Fruit fly (Drosophila melanogaster) whole organism, embryonic: Measurements from ENCODE around the gene Sodh2.
A peak's percentile ranks its signal among the peaks of the same experiment; 100 is the strongest.

Source experiments
- Adf1 ChIP-seq: fragments of 200-800 bp; sonication (Bioruptor generic); IDR thresholded peaks from 2 replicates; pipeline ENCODE4 v1.3.6; 2022; ENCODE audit warnings: missing biosample characterization, missing genetic modification characterization
- CG10147 ChIP-seq: fragments of 200-800 bp; sonication (Bioruptor generic); optimal IDR thresholded peaks from 2 replicates; lab custom pipeline; 2019; ENCODE audit warnings: missing biosample characterization, mild to moderate bottlenecking, missing genetic modification characterization, moderate library complexity
- CG10209 ChIP-seq: fragments of 200-800 bp; sonication (Bioruptor generic); optimal IDR thresholded peaks from 3 replicates; lab custom pipeline; 2017; ENCODE audit warnings: missing biosample characterization, mild to moderate bottlenecking, missing genetic modification characterization, missing genetic modification reagents
- CG12104 ChIP-seq: fragments of 200-800 bp; sonication (Bioruptor generic); optimal IDR thresholded peaks from 3 replicates; lab custom pipeline; 2016; ENCODE audit warnings: missing biosample characterization, missing genetic modification characterization
- CG13287 ChIP-seq: fragments of 200-800 bp; sonication (Bioruptor generic); IDR thresholded peaks from 2 replicates; pipeline ENCODE4 v1.3.6; 2022; ENCODE audit warnings: missing biosample characterization, missing genetic modification characterization; ENCODE audit not compliant: partially characterized antibody
- CG2129 ChIP-seq: fragments of 200-800 bp; sonication (Bioruptor generic); IDR thresholded peaks from 2 replicates; pipeline ENCODE4 v1.3.6; 2022; ENCODE audit warnings: missing biosample characterization, missing genetic modification characterization; ENCODE audit not compliant: partially characterized antibody
- CG2199 ChIP-seq: fragments of 200-800 bp; sonication (Bioruptor generic); IDR thresholded peaks from 3 replicates; pipeline ENCODE4 v1.3.6; 2022; ENCODE audit warnings: missing biosample characterization, missing genetic modification characterization
- CG31224 ChIP-seq: fragments of 200-800 bp; sonication (Bioruptor generic); IDR thresholded peaks from 2 replicates; pipeline ENCODE4 v1.3.6; 2022; ENCODE audit warnings: missing biosample characterization, missing genetic modification characterization
- CG33213 ChIP-seq: fragments of 200-800 bp; sonication (Bioruptor generic); optimal IDR thresholded peaks from 3 replicates; lab custom pipeline; 2016; ENCODE audit warnings: missing biosample characterization, missing genetic modification characterization
- CG43689 ChIP-seq: fragments of 200-800 bp; sonication (Bioruptor generic); IDR thresholded peaks from 2 replicates; pipeline ENCODE4 v1.3.6; 2022; ENCODE audit warnings: missing biosample characterization, missing genetic modification characterization
- CG7928 ChIP-seq: fragments of 200-800 bp; sonication (Bioruptor generic); optimal IDR thresholded peaks from 2 replicates; lab custom pipeline; 2017; ENCODE audit warnings: missing biosample characterization, mild to moderate bottlenecking, missing genetic modification characterization
- CG9876 ChIP-seq: fragments of 200-800 bp; sonication (Bioruptor generic); optimal IDR thresholded peaks from 2 replicates; lab custom pipeline; 2016; ENCODE audit warnings: missing biosample characterization, missing genetic modification characterization
- Chrac-16 ChIP-seq: fragments of 200-800 bp; sonication (Bioruptor generic); optimal IDR thresholded peaks from 3 replicates; lab custom pipeline; 2016; ENCODE audit warnings: missing biosample characterization, missing genetic modification characterization
- D ChIP-seq, 2 experiments: fragments of 200-800 bp in 1 of 2; fragments of >200 bp in 1 of 2; sonication (Bioruptor generic) in 1 of 2; optimal IDR thresholded peaks; 2 replicates in 1 of 2; 3 replicates in 1 of 2; lab custom pipeline; 2017; ENCODE audit warnings: mild to moderate bottlenecking in 1 of 2, missing biosample characterization in 1 of 2, missing genetic modification characterization in 1 of 2, missing genetic modification reagents in 1 of 2
- Dip3 ChIP-seq: fragments of 200-800 bp; sonication (Bioruptor generic); optimal IDR thresholded peaks from 3 replicates; lab custom pipeline; 2016; ENCODE audit warnings: missing biosample characterization, missing genetic modification characterization
- Doc2 ChIP-seq: fragments of 200-800 bp; sonication (Bioruptor generic); IDR thresholded peaks from 2 replicates; pipeline ENCODE4 v1.3.6; 2022; ENCODE audit warnings: missing biosample characterization, missing genetic modification characterization
- Elba2 ChIP-seq: fragments of 200-800 bp; sonication (Bioruptor generic); optimal IDR thresholded peaks from 3 replicates; lab custom pipeline; 2016; ENCODE audit warnings: missing biosample characterization, missing genetic modification characterization
- Fer2 ChIP-seq: fragments of 200-800 bp; sonication (Bioruptor generic); optimal IDR thresholded peaks from 2 replicates; lab custom pipeline; 2018; ENCODE audit warnings: missing biosample characterization, mild to moderate bottlenecking, missing genetic modification characterization, moderate library complexity
- Kr ChIP-seq: fragments of 200-800 bp; sonication (Bioruptor generic); optimal IDR thresholded peaks from 2 replicates; lab custom pipeline; 2017; ENCODE audit warnings: missing biosample characterization, mild to moderate bottlenecking, missing genetic modification characterization
- Lim3 ChIP-seq: fragments of 200-800 bp; sonication (Bioruptor generic); IDR thresholded peaks from 2 replicates; pipeline ENCODE4 v1.3.6; 2022; ENCODE audit warnings: missing biosample characterization, missing genetic modification characterization
- MTF-1 ChIP-seq: fragments of 200-800 bp; sonication (Bioruptor generic); optimal IDR thresholded peaks from 2 replicates; lab custom pipeline; 2018; ENCODE audit warnings: missing biosample characterization, mild to moderate bottlenecking, missing genetic modification characterization, borderline replicate concordance
- NC2β ChIP-seq: fragments of 200-800 bp; sonication (Bioruptor generic); optimal IDR thresholded peaks from 2 replicates; lab custom pipeline; 2016; ENCODE audit warnings: missing biosample characterization, missing genetic modification characterization
- abd-A ChIP-seq: fragments of 200-800 bp; sonication (Bioruptor generic); optimal IDR thresholded peaks from 3 replicates; lab custom pipeline; 2019; ENCODE audit warnings: missing biosample characterization, mild to moderate bottlenecking, missing genetic modification characterization, moderate library complexity
- ac ChIP-seq: fragments of 200-800 bp; sonication (Bioruptor generic); optimal IDR thresholded peaks from 3 replicates; lab custom pipeline; 2017; ENCODE audit warnings: missing biosample characterization, mild to moderate bottlenecking, missing genetic modification characterization
- al ChIP-seq: fragments of 200-800 bp; sonication (Bioruptor generic); IDR thresholded peaks from 2 replicates; pipeline ENCODE4 v1.3.6; 2022; ENCODE audit warnings: missing biosample characterization, missing genetic modification characterization
- bab2 ChIP-seq: fragments of 200-800 bp; sonication (Bioruptor generic); optimal IDR thresholded peaks from 2 replicates; lab custom pipeline; 2016; ENCODE audit warnings: missing biosample characterization, missing genetic modification characterization
- cg ChIP-seq: fragments of 200-800 bp; sonication (Bioruptor generic); optimal IDR thresholded peaks from 3 replicates; lab custom pipeline; 2019; ENCODE audit warnings: missing biosample characterization, mild to moderate bottlenecking, missing genetic modification characterization, moderate library complexity
- cwo ChIP-seq: fragments of 200-800 bp; sonication (Bioruptor generic); optimal IDR thresholded peaks from 3 replicates; lab custom pipeline; 2017; ENCODE audit warnings: missing biosample characterization, missing genetic modification characterization, mild to moderate bottlenecking, moderate library complexity, missing genetic modification reagents
- dan ChIP-seq: fragments of 200-800 bp; sonication (Bioruptor generic); IDR thresholded peaks from 2 replicates; pipeline ENCODE4 v1.3.6; 2022; ENCODE audit warnings: missing biosample characterization, missing genetic modification characterization
- dm ChIP-seq: fragments of 200-800 bp; sonication (Bioruptor generic); optimal IDR thresholded peaks from 3 replicates; lab custom pipeline; 2016; ENCODE audit warnings: missing biosample characterization, missing genetic modification characterization
- fd3F ChIP-seq: fragments of 200-800 bp; sonication (Bioruptor generic); optimal IDR thresholded peaks from 2 replicates; lab custom pipeline; 2018; ENCODE audit warnings: missing biosample characterization, mild to moderate bottlenecking, missing genetic modification characterization, moderate library complexity
- gcm ChIP-seq: fragments of 200-800 bp; sonication (Bioruptor generic); optimal IDR thresholded peaks from 2 replicates; lab custom pipeline; 2019; ENCODE audit warnings: missing biosample characterization, mild to moderate bottlenecking, missing genetic modification characterization, moderate library complexity
- gfzf ChIP-seq: fragments of 200-800 bp; sonication (Bioruptor generic); optimal IDR thresholded peaks from 2 replicates; lab custom pipeline; 2016; ENCODE audit warnings: missing biosample characterization, mild to moderate bottlenecking, missing genetic modification characterization, moderate library complexity
- hbn ChIP-seq: fragments of 200-800 bp; sonication (Bioruptor generic); IDR thresholded peaks from 2 replicates; pipeline ENCODE4 v1.3.6; 2022; ENCODE audit warnings: missing biosample characterization, missing genetic modification characterization; ENCODE audit not compliant: partially characterized antibody
- kah ChIP-seq: fragments of 200-800 bp; sonication (Bioruptor generic); optimal IDR thresholded peaks from 2 replicates; lab custom pipeline; 2018; ENCODE audit warnings: missing biosample characterization, mild to moderate bottlenecking, missing genetic modification characterization
- nerfin-2 ChIP-seq: fragments of 200-800 bp; sonication (Bioruptor generic); IDR thresholded peaks from 2 replicates; pipeline ENCODE4 v1.3.6; 2022; ENCODE audit warnings: missing biosample characterization, missing genetic modification characterization; ENCODE audit not compliant: partially characterized antibody
- onecut ChIP-seq: fragments of 200-800 bp; sonication (Bioruptor generic); IDR thresholded peaks from 2 replicates; pipeline ENCODE4 v1.3.6; 2022; ENCODE audit warnings: missing biosample characterization, missing genetic modification characterization
- pzg ChIP-seq: fragments of 200-800 bp; sonication (Bioruptor generic); optimal IDR thresholded peaks from 3 replicates; lab custom pipeline; 2018; ENCODE audit warnings: missing biosample characterization, mild to moderate bottlenecking, missing genetic modification characterization, moderate library complexity
- ro ChIP-seq: fragments of 200-800 bp; sonication (Bioruptor generic); IDR thresholded peaks from 2 replicates; pipeline ENCODE4 v1.3.6; 2022; ENCODE audit warnings: missing biosample characterization, missing genetic modification characterization
- run ChIP-seq: fragments of 200-800 bp; sonication (Bioruptor generic); optimal IDR thresholded peaks from 3 replicates; lab custom pipeline; 2018; ENCODE audit warnings: missing biosample characterization, mild to moderate bottlenecking, missing genetic modification characterization
- shn ChIP-seq: fragments of 200-800 bp; sonication (Bioruptor generic); optimal IDR thresholded peaks from 3 replicates; lab custom pipeline; 2016; ENCODE audit warnings: missing biosample characterization, missing genetic modification characterization
- sisA ChIP-seq: fragments of 200-800 bp; sonication (Bioruptor generic); IDR thresholded peaks from 2 replicates; pipeline ENCODE4 v1.3.6; 2022; ENCODE audit warnings: missing biosample characterization, missing genetic modification characterization
- tup ChIP-seq: fragments of 200-800 bp; sonication (Bioruptor generic); optimal IDR thresholded peaks from 2 replicates; lab custom pipeline; 2016; ENCODE audit warnings: missing biosample characterization, mild to moderate bottlenecking, missing genetic modification characterization, moderate library complexity
- vnd ChIP-seq: fragments of 200-800 bp; sonication (Bioruptor generic); IDR thresholded peaks from 3 replicates; pipeline ENCODE4 v1.3.6; 2022; ENCODE audit warnings: missing biosample characterization, missing genetic modification characterization; ENCODE audit not compliant: partially characterized antibody
- vvl ChIP-seq: fragments of 200-800 bp; sonication (Bioruptor generic); IDR thresholded peaks from 2 replicates; pipeline ENCODE4 v1.3.6; 2022; ENCODE audit warnings: missing biosample characterization, missing genetic modification characterization
- z ChIP-seq: fragments of 200-800 bp; sonication (Bioruptor generic); IDR thresholded peaks from 3 replicates; pipeline ENCODE4 v1.3.6; 2022; ENCODE audit warnings: missing biosample characterization, missing genetic modification characterization
- zen2 ChIP-seq: fragments of 200-800 bp; sonication (Bioruptor generic); IDR thresholded peaks from 3 replicates; pipeline ENCODE4 v1.3.6; 2022; ENCODE audit warnings: missing biosample characterization, missing genetic modification characterization; ENCODE audit not compliant: partially characterized antibody

The Sodh2 gene

dm6 chr3R:10886462-10887315, 10.5 kb downstream of the Sodh2 start (continued):
- TF ChIP-seq CG31224 (GFP tag; lab: Robert Waterston, UW): peak; percentile 84
- peak; percentile 86 for TF ChIP-seq abd-A (tag; lab: Kevin White, UChicago)
- TF ChIP-seq vvl: peak; percentile 94
- TF ChIP-seq al: peak; percentile 74
- TF ChIP-seq Adf1 (GFP tag; lab: Robert Waterston, UW): peak; percentile 74
- TF ChIP-seq CG2199: peak; percentile 29; the same call in 1 of the 3 replicates
- TF ChIP-seq dan (GFP tag; lab: Robert Waterston, UW): no peak
- TF ChIP-seq gfzf (GFP tag; lab: Kevin White, UChicago): peak; percentile 6
- peak; percentile 69 for TF ChIP-seq CG43689 (GFP tag; lab: Robert Waterston, UW)
- peak; percentile 69 for TF ChIP-seq tup (GFP tag; lab: Kevin White, UChicago)
- TF ChIP-seq ac (GFP tag; lab: Kevin White, UChicago): peak; percentile 62
- peak; percentile 91 for TF ChIP-seq cwo
- TF ChIP-seq shn (GFP tag; lab: Kevin White, UChicago): peak; percentile 74
- TF ChIP-seq zen2 (GFP tag; lab: Robert Waterston, UW): no peak
- peak; percentile 56 for TF ChIP-seq Lim3 (GFP tag; lab: Robert Waterston, UW)
- peak; percentile 37; the same call in 1 of the 2 replicates for TF ChIP-seq Doc2 (GFP tag; lab: Robert Waterston, UW)
- peak; percentile 25 for TF ChIP-seq CG9876
- peak; percentile 87 for TF ChIP-seq CG12104
- peak; percentile 93 for TF ChIP-seq cg (GFP tag; lab: Kevin White, UChicago)
- TF ChIP-seq CG33213 (GFP tag; lab: Kevin White, UChicago): peak; percentile 56
- no peak for TF ChIP-seq CG2129 (GFP tag; lab: Robert Waterston, UW)
- TF ChIP-seq dm (GFP tag; lab: Kevin White, UChicago): peak; percentile 60
- peak; percentile 89 for TF ChIP-seq kah (GFP tag; lab: Kevin White, UChicago)
- peak; percentile 91 for TF ChIP-seq CG10209 (GFP tag; lab: Kevin White, UChicago)
- peak; percentile 84 for TF ChIP-seq CG10147 (GFP tag; lab: Kevin White, UChicago)
- no peak; the same call in 2 of the 3 replicates for TF ChIP-seq z
- peak; percentile 76 for TF ChIP-seq Fer2
- TF ChIP-seq onecut (GFP tag; lab: Robert Waterston, UW): peak; percentile 85
- peak; percentile 56 for TF ChIP-seq CG7928 (GFP tag; lab: Kevin White, UChicago)
- peak; percentile 90 for TF ChIP-seq run (tag; lab: Kevin White, UChicago)
- peak; percentile 64 for TF ChIP-seq ro (GFP tag; lab: Robert Waterston, UW)
- TF ChIP-seq Kr (GFP tag; lab: Kevin White, UChicago): no peak
- peak; percentile 86 for TF ChIP-seq Chrac-16 (GFP tag; lab: Kevin White, UChicago)
- TF ChIP-seq MTF-1 (GFP tag; lab: Kevin White, UChicago): peak; percentile 25
- TF ChIP-seq gcm (GFP tag; lab: Kevin White, UChicago): peak; percentile 90
- TF ChIP-seq vnd: no peak
- TF ChIP-seq CG13287 (GFP tag; lab: Robert Waterston, UW): peak; percentile 57; the same call in 1 of the 2 replicates
- no peak for TF ChIP-seq pzg (GFP tag; lab: Kevin White, UChicago)
- peak; percentile 69 for TF ChIP-seq NC2β (GFP tag; lab: Kevin White, UChicago)
- TF ChIP-seq nerfin-2 (GFP tag; lab: Robert Waterston, UW): 0 out of 2 replicates have a peak, but pooled peaks have one; percentile 28
- TF ChIP-seq bab2 (GFP tag; lab: Kevin White, UChicago): peak; percentile 84
- TF ChIP-seq fd3F (GFP tag; lab: Kevin White, UChicago): peak; percentile 77
- TF ChIP-seq Elba2 (GFP tag; lab: Kevin White, UChicago): no peak
- TF ChIP-seq D (optimal IDR thresholded peaks at IDR 0.05; lab: Kevin White, UChicago): no peak
- TF ChIP-seq D (GFP tag; optimal IDR thresholded peaks at IDR 0.05; lab: Kevin White, UChicago): peak; percentile 81
- peak; percentile 85 for TF ChIP-seq Dip3 (GFP tag; lab: Kevin White, UChicago)
- TF ChIP-seq sisA (GFP tag; lab: Robert Waterston, UW): peak; percentile 76
- no peak for TF ChIP-seq hbn (GFP tag; lab: Robert Waterston, UW)
